Worm (Caenorhabditis elegans) whole organism, late embryonic: ENCODE measurements around the gene srt-56.

Experiments used
- C08G9.2 ChIP-seq: sonication (generic microtip); optimal IDR thresholded peaks from 2 replicates; lab custom pipeline; 2016; ENCODE audit warnings: mild to moderate bottlenecking, missing genetic modification characterization, moderate library complexity, missing compliant biosample characterization
- C38D4.7 ChIP-seq: fragments of 200-800 bp; sonication (Bioruptor generic); optimal IDR thresholded peaks from 2 replicates; lab custom pipeline; 2018; ENCODE audit warnings: mild to moderate bottlenecking, missing genetic modification characterization, moderate library complexity, missing compliant biosample characterization
- K02D7.2 ChIP-seq: sonication (generic microtip); optimal IDR thresholded peaks from 2 replicates; lab custom pipeline; 2017; ENCODE audit warnings: mild to moderate bottlenecking, missing genetic modification characterization, missing compliant biosample characterization
- T23F11.4 ChIP-seq: fragments of 200-800 bp; sonication (Bioruptor generic); optimal IDR thresholded peaks from 2 replicates; lab custom pipeline; 2018; ENCODE audit warnings: mild to moderate bottlenecking, missing genetic modification characterization, missing compliant biosample characterization
- ahr-1 ChIP-seq: sonication (generic microtip); optimal IDR thresholded peaks from 2 replicates; lab custom pipeline; 2016; ENCODE audit warnings: missing genetic modification characterization, missing compliant biosample characterization
- ama-1 ChIP-seq: fragments of 150-350 bp; optimal IDR thresholded peaks from 2 replicates; lab custom pipeline; 2014
- ceh-14 ChIP-seq: sonication (generic microtip); optimal IDR thresholded peaks from 2 replicates; lab custom pipeline; 2016; ENCODE audit warnings: missing genotype, missing genetic modification characterization, missing compliant biosample characterization
- ceh-19 ChIP-seq: fragments of 200-800 bp; sonication (Bioruptor generic); optimal IDR thresholded peaks from 2 replicates; lab custom pipeline; 2018; ENCODE audit warnings: mild to moderate bottlenecking, missing genetic modification characterization, missing compliant biosample characterization
- ceh-2 ChIP-seq: sonication (generic microtip); optimal IDR thresholded peaks from 2 replicates; lab custom pipeline; 2016; ENCODE audit warnings: missing genotype, missing genetic modification characterization, missing compliant biosample characterization
- ceh-24 ChIP-seq: sonication (generic microtip); optimal IDR thresholded peaks from 2 replicates; lab custom pipeline; 2016; ENCODE audit warnings: mild to moderate bottlenecking, missing genetic modification characterization, missing compliant biosample characterization
- ceh-31 ChIP-seq: sonication (generic microtip); optimal IDR thresholded peaks from 2 replicates; lab custom pipeline; 2016; ENCODE audit warnings: missing genetic modification characterization, missing compliant biosample characterization
- ceh-45 ChIP-seq: fragments of 200-800 bp; sonication (Bioruptor generic); IDR thresholded peaks from 2 replicates; pipeline ENCODE4 v1.3.6; 2022; ENCODE audit warnings: missing genetic modification reagents, missing genetic modification characterization, missing compliant biosample characterization
- ceh-9 ChIP-seq: sonication (generic microtip); optimal IDR thresholded peaks from 2 replicates; lab custom pipeline; 2016; ENCODE audit warnings: mild to moderate bottlenecking, missing genetic modification characterization, inconsistent platforms, missing compliant biosample characterization
- dve-1 ChIP-seq: sonication (generic microtip); optimal IDR thresholded peaks from 2 replicates; lab custom pipeline; 2017; ENCODE audit warnings: antibody characterized with exemption, mild to moderate bottlenecking, missing genetic modification characterization, missing compliant biosample characterization
- elt-4 ChIP-seq: sonication (generic microtip); optimal IDR thresholded peaks from 2 replicates; lab custom pipeline; 2016; ENCODE audit warnings: missing genetic modification characterization, missing compliant biosample characterization
- fax-1 ChIP-seq: sonication (generic microtip); optimal IDR thresholded peaks from 2 replicates; lab custom pipeline; 2016; ENCODE audit warnings: missing genotype, missing genetic modification characterization, missing compliant biosample characterization
- fkh-10 ChIP-seq: fragments of 150-350 bp; optimal IDR thresholded peaks from 2 replicates; lab custom pipeline; 2014; ENCODE audit warnings: missing biosample characterization, missing genetic modification reagents, missing genetic modification characterization
- madf-2 ChIP-seq: sonication (generic microtip); optimal IDR thresholded peaks from 2 replicates; lab custom pipeline; 2017; ENCODE audit warnings: missing genetic modification characterization, missing compliant biosample characterization
- mec-3 ChIP-seq: sonication (generic microtip); optimal IDR thresholded peaks from 2 replicates; lab custom pipeline; 2016; ENCODE audit warnings: borderline replicate concordance, missing genetic modification characterization, missing compliant biosample characterization
- nfya-1 ChIP-seq: sonication (generic microtip); optimal IDR thresholded peaks from 2 replicates; lab custom pipeline; 2017; ENCODE audit warnings: missing genetic modification characterization, mild to moderate bottlenecking, missing compliant biosample characterization, antibody characterized with exemption, moderate library complexity
- nhr-11 ChIP-seq: fragments of 150-350 bp; optimal IDR thresholded peaks from 2 replicates; lab custom pipeline; 2014; ENCODE audit warnings: missing biosample characterization, missing genetic modification characterization
- odd-2 ChIP-seq: sonication (generic microtip); optimal IDR thresholded peaks from 2 replicates; lab custom pipeline; 2017; ENCODE audit warnings: antibody characterized with exemption, mild to moderate bottlenecking, missing genetic modification characterization, missing compliant biosample characterization
- pag-3 ChIP-seq: sonication (generic microtip); optimal IDR thresholded peaks from 2 replicates; lab custom pipeline; 2016; ENCODE audit warnings: missing compliant biosample characterization, missing genetic modification characterization, borderline replicate concordance
- pat-9 ChIP-seq: fragments of 200-800 bp; sonication (Bioruptor generic); optimal IDR thresholded peaks from 2 replicates; lab custom pipeline; 2018; ENCODE audit warnings: mild to moderate bottlenecking, missing genetic modification characterization, moderate library complexity, missing compliant biosample characterization
- pax-1 ChIP-seq: fragments of 150-350 bp; optimal IDR thresholded peaks from 2 replicates; lab custom pipeline; 2014; ENCODE audit warnings: missing biosample characterization, missing genetic modification characterization
- pha-4 ChIP-seq: fragments of 150-350 bp; optimal IDR thresholded peaks from 2 replicates; lab custom pipeline; 2018; ENCODE audit warnings: missing biosample characterization, missing genetic modification reagents, missing genetic modification characterization
- pros-1 ChIP-seq: fragments of 150-350 bp; optimal IDR thresholded peaks from 2 replicates; lab custom pipeline; 2014; ENCODE audit warnings: missing biosample characterization, missing genetic modification reagents, missing genetic modification characterization
- sox-2 ChIP-seq: fragments of 200-800 bp; sonication (Bioruptor generic); IDR thresholded peaks from 2 replicates; pipeline ENCODE4 v1.3.6; 2022; ENCODE audit warnings: missing genetic modification reagents, missing genetic modification characterization, missing compliant biosample characterization
- tbx-7 ChIP-seq: sonication (generic microtip); optimal IDR thresholded peaks from 2 replicates; lab custom pipeline; 2016; ENCODE audit warnings: missing genotype, missing genetic modification characterization, missing compliant biosample characterization
- unc-3 ChIP-seq, 2 experiments: fragments of 200-800 bp in 1 of 2; sonication (Bioruptor generic) in 1 of 2; sonication (generic microtip) in 1 of 2; conservative IDR thresholded peaks in 1 of 2; optimal IDR thresholded peaks in 1 of 2; 2 replicates each; pipeline versions ENCODE4 v1.3.6 to Lab custom; 2016 to 2022; ENCODE audit warnings: missing compliant biosample characterization in 2 of 2, missing genetic modification characterization in 2 of 2, missing genetic modification reagents in 1 of 2
- unc-42 ChIP-seq: sonication (generic microtip); optimal IDR thresholded peaks from 2 replicates; lab custom pipeline; 2016; ENCODE audit warnings: missing genotype, missing genetic modification characterization, missing compliant biosample characterization
- unc-86 ChIP-seq: sonication (generic microtip); optimal IDR thresholded peaks from 2 replicates; lab custom pipeline; 2016; ENCODE audit warnings: missing genetic modification characterization, missing compliant biosample characterization
- zip-5 ChIP-seq: sonication (generic microtip); optimal IDR thresholded peaks from 2 replicates; lab custom pipeline; 2016; ENCODE audit warnings: missing genetic modification characterization, missing compliant biosample characterization

The srt-56 gene

DNA sequence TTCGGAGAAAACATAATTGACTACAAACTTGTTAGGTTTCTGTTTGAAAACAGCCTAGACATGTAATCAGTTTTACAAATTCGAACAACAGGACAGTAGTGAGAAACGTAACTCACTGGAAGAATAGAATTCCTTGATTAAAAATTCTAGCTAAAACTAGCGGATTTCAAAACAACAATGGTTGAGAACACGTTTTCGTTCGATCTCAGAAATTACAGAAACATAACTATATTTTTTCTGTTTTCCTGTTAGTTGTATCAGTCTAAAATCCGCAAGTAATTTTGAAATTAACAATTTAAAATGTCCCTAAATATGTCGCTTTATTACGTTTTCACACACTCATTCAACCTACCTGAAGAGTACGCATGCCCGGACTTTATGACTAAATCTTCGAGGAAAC, 35.4 kb downstream of the srt-56 start, which contains the start of gene srt-8:
Gene srt-8 (plus strand): TSS at position 301 of the 400 bp plus-strand sequence.
- TF ChIP-seq nhr-11 (tag; lab: Kevin White, UChicago) = no peak
- TF ChIP-seq K02D7.2 = no peak
- TF ChIP-seq madf-2 = no peak
- TF ChIP-seq ama-1 (lab: Kevin White, UChicago) = no peak
- TF ChIP-seq nfya-1 (tag; lab: Kevin White, UChicago) = no peak
- no peak for TF ChIP-seq ceh-14
- TF ChIP-seq fax-1 = no peak
- TF ChIP-seq fkh-10 (GFP tag; lab: Kevin White, UChicago) = no peak
- TF ChIP-seq pat-9 (tag; lab: Kevin White, UChicago) = no peak
- TF ChIP-seq unc-3 (GFP tag; conservative IDR thresholded peaks at IDR 0.05; lab: Robert Waterston, UW) = no peak
- TF ChIP-seq unc-3 (tag; optimal IDR thresholded peaks at IDR 0.05; lab: Kevin White, UChicago) = no peak
- no peak for TF ChIP-seq ceh-45
- TF ChIP-seq T23F11.4 (GFP tag; lab: Kevin White, UChicago) = no peak
- TF ChIP-seq unc-42 (tag; lab: Kevin White, UChicago) = no peak
- no peak for TF ChIP-seq mec-3 (tag; lab: Kevin White, UChicago)
- no peak for TF ChIP-seq zip-5 (tag; lab: Kevin White, UChicago)

DNA sequence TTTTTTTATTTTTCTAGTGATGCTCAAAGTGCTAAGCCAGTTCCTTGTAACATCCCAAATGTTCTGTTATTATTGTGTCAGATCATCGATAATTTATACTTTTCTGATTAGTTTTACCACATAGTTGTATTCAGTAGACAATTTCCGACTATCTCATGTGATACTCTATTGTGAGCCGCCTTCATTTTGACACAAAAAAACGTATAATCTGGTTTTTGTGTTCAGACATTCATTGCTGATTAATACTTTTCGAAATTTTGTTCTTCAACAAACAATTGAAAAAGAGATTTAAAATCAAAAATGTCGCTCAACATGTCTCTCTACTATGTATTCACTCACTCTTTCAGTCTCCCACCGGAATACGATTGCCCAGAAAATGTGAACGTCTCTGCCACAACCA, 40.2 kb downstream of the srt-56 start, which contains the start of gene srt-7:
Gene srt-7 (plus strand): TSS at position 301 of the 400 bp plus-strand sequence.
- TF ChIP-seq tbx-7 (tag; lab: Kevin White, UChicago) = no peak
- no peak for TF ChIP-seq ceh-24 (tag; lab: Kevin White, UChicago)
- no peak for TF ChIP-seq ceh-19 (GFP tag; lab: Kevin White, UChicago)
- TF ChIP-seq dve-1 (tag; lab: Kevin White, UChicago) = no peak

DNA sequence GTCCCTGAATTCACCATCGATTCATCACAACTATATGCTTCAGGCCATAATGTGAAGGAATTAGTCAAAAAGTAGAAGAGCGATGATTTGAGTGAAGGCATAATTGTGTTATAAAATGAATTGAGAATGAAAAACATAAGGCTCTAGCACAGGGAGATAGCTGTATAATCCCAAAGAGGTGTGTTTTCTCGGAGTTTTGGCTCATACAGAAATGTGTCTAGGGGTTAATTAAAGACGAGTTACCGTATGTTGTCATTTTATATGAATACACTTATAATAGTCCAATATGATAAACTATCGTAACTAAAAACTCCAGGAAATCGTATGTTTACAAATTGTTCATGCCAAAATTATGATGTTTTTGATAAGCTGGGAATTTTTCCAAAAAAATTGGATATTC, 40.9 kb downstream of the srt-56 start, which contains the start of gene srt-5:
Gene srt-5 (minus strand): TSS at position 101 of the 400 bp plus-strand sequence.
- TF ChIP-seq mec-3 (tag; lab: Kevin White, UChicago) = no peak
- TF ChIP-seq pha-4 (tag; lab: Kevin White, UChicago) = no peak
- no peak for TF ChIP-seq nhr-11 (tag; lab: Kevin White, UChicago)
- no peak for TF ChIP-seq ceh-45
- TF ChIP-seq nfya-1 (tag; lab: Kevin White, UChicago) = no peak
- no peak for TF ChIP-seq C38D4.7 (GFP tag; lab: Kevin White, UChicago)
- no peak for TF ChIP-seq odd-2 (tag; lab: Kevin White, UChicago)
- TF ChIP-seq ceh-24 (tag; lab: Kevin White, UChicago) = no peak
- TF ChIP-seq C08G9.2 = no peak
- no peak for TF ChIP-seq unc-86 (tag; lab: Kevin White, UChicago)
- no peak for TF ChIP-seq elt-4
- no peak for TF ChIP-seq pag-3 (tag; lab: Kevin White, UChicago)
- no peak for TF ChIP-seq ceh-9 (tag; lab: Kevin White, UChicago)
- no peak for TF ChIP-seq ahr-1 (tag; lab: Kevin White, UChicago)
- no peak for TF ChIP-seq pros-1 (tag; lab: Kevin White, UChicago)
- no peak for TF ChIP-seq ceh-31 (tag; lab: Kevin White, UChicago)
- TF ChIP-seq pax-1 (tag; lab: Kevin White, UChicago) = no peak
- TF ChIP-seq ceh-2 (tag; lab: Kevin White, UChicago) = no peak
- TF ChIP-seq, all 69 proteins: peak for 0

DNA sequence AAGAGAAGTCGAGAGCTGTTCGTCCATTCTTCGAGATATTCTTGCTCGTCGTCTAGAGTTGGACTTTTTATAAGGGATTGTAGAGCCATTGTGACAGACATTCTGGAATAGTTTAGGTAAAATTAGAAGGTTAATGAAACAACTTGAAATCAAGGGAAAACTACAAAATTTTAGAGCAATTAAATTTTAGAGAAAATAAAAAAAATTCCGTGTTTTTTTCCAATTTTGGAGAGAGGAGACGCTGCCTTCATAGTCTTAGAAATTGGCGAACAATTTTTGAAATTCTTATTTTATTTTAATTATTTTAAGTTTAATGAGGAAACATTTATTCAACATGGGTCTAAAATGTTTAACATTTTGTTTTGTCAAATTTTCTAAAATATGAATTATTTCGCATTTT, 50.1 kb downstream of the srt-56 start, which contains the start of gene C50H11.13:
Gene C50H11.13 (minus strand): TSS at position 101 of the 400 bp plus-strand sequence.
- TF ChIP-seq C08G9.2 = no peak
- no peak for TF ChIP-seq sox-2 (GFP tag; lab: Robert Waterston, UW)
